Worm (Caenorhabditis elegans): ENCODE results near the gene unc-115.

The unc-115 gene

ce11 chrX:10168534-10168933, 21.8 kb downstream of the unc-115 start:
- TF ChIP-seq nhr-23 (tag; optimal IDR thresholded peaks at IDR 0.05) (peak; percentile 80), egl-5 (tag; optimal IDR thresholded peaks at IDR 0.05) (no peak), lsy-12 (tag; optimal IDR thresholded peaks at IDR 0.05) (peak; percentile 14), nhr-43 (tag; optimal IDR thresholded peaks at IDR 0.05; ENCODE audit: poor library complexity, severe bottlenecking) (no peak), mml-1 (tag; optimal IDR thresholded peaks at IDR 0.05) (no peak)

- TF ChIP-seq nhr-23 (tag; optimal IDR thresholded peaks at IDR 0.05) = peak; percentile 36
- TF ChIP-seq aly-2 (tag; optimal IDR thresholded peaks at IDR 0.05) = no peak
- no peak for TF ChIP-seq lin-15B (tag; optimal IDR thresholded peaks at IDR 0.05)
These were observed 23.9 kb downstream of the unc-115 start for ce11 chrX:10170598-10170997.

- no peak for TF ChIP-seq zag-1 (tag; optimal IDR thresholded peaks at IDR 0.05)
- TF ChIP-seq fos-1 (tag; optimal IDR thresholded peaks at IDR 0.05) = no peak
- TF ChIP-seq elt-3 (tag; optimal IDR thresholded peaks at IDR 0.05) = peak in 1 of 3 experiments; percentile 31
- TF ChIP-seq mdl-1 (tag; optimal IDR thresholded peaks at IDR 0.05) = no peak
- no peak for TF ChIP-seq aly-2 (tag; optimal IDR thresholded peaks at IDR 0.05)
- TF ChIP-seq nhr-28 (tag; optimal IDR thresholded peaks at IDR 0.05) = no peak
These were observed 25.4 kb downstream of the unc-115 start, which contains the start of gene C07A4.2 for ce11 chrX:10172004-10172584. TSS of gene C07A4.2 (plus strand) at chrX:10172198.

- TF ChIP-seq jun-1 (tag; optimal IDR thresholded peaks at IDR 0.05) (no peak), nhr-12 (tag; optimal IDR thresholded peaks at IDR 0.05) (no peak), egl-5 (tag; optimal IDR thresholded peaks at IDR 0.05) (no peak), ztf-4 (tag; optimal IDR thresholded peaks at IDR 0.05) (no peak), nhr-76 (tag; optimal IDR thresholded peaks at IDR 0.05) (no peak), ama-1 (optimal IDR thresholded peaks at IDR 0.05) (no peak), nhr-77 (tag; optimal IDR thresholded peaks at IDR 0.05) (no peak), unc-39 (tag; optimal IDR thresholded peaks at IDR 0.05) (no peak), hmg-11 (tag; optimal IDR thresholded peaks at IDR 0.05) (no peak), elt-3 (tag; optimal IDR thresholded peaks at IDR 0.05) (no peak), elt-2 (tag; optimal IDR thresholded peaks at IDR 0.05) (no peak), nhr-23 (tag; optimal IDR thresholded peaks at IDR 0.05) (no peak), egl-27 (tag; optimal IDR thresholded peaks at IDR 0.05) (no peak), fos-1 (tag; optimal IDR thresholded peaks at IDR 0.05) (no peak), lin-15B (tag; optimal IDR thresholded peaks at IDR 0.05) (no peak), daf-12 (tag; optimal IDR thresholded peaks at IDR 0.05) (no peak)
These were observed 28.0 kb downstream of the unc-115 start, which contains the start of gene C07A4.3 for ce11 chrX:10174683-10175082. TSS of gene C07A4.3 (plus strand) at chrX:10174983.

ce11 chrX:10176295-10176694, 29.6 kb downstream of the unc-115 start, which contains the start of gene ncs-4:
TSS of gene ncs-4 (plus strand) at chrX:10176521.
- TF ChIP-seq lin-39 (tag; optimal IDR thresholded peaks at IDR 0.05) = no peak
- TF ChIP-seq unc-39 (tag; optimal IDR thresholded peaks at IDR 0.05) = no peak
- TF ChIP-seq nhr-67 (tag; optimal IDR thresholded peaks at IDR 0.05) = no peak
- peak; percentile 11 for TF ChIP-seq egl-5 (tag; optimal IDR thresholded peaks at IDR 0.05)
- no peak for TF ChIP-seq nhr-76 (tag; optimal IDR thresholded peaks at IDR 0.05)

ce11 chrX:10182613-10183012, 35.9 kb downstream of the unc-115 start:
- no peak for TF ChIP-seq lin-15B (tag; optimal IDR thresholded peaks at IDR 0.05)
- no peak for TF ChIP-seq ZK546.5 (tag; optimal IDR thresholded peaks at IDR 0.05)
- no peak for TF ChIP-seq hmg-11 (tag; optimal IDR thresholded peaks at IDR 0.05)
- TF ChIP-seq nhr-43 (tag; optimal IDR thresholded peaks at IDR 0.05; ENCODE audit: poor library complexity, severe bottlenecking) = no peak
- TF ChIP-seq mdl-1 (tag; optimal IDR thresholded peaks at IDR 0.05) = no peak
- TF ChIP-seq daf-12 (tag; optimal IDR thresholded peaks at IDR 0.05) = no peak
- no peak for TF ChIP-seq unc-39 (tag; optimal IDR thresholded peaks at IDR 0.05)
- TF ChIP-seq mml-1 (tag; optimal IDR thresholded peaks at IDR 0.05) = no peak
- no peak for TF ChIP-seq eor-1 (tag; optimal IDR thresholded peaks at IDR 0.05)
- TF ChIP-seq nhr-67 (tag; optimal IDR thresholded peaks at IDR 0.05) = no peak
- TF ChIP-seq fos-1 (tag; optimal IDR thresholded peaks at IDR 0.05) = no peak
- TF ChIP-seq ceh-28 (tag; optimal IDR thresholded peaks at IDR 0.05) = no peak
- no peak for TF ChIP-seq lsy-12 (tag; optimal IDR thresholded peaks at IDR 0.05)
- TF ChIP-seq jun-1 (tag; optimal IDR thresholded peaks at IDR 0.05) = no peak
- TF ChIP-seq ceh-16 (tag; optimal IDR thresholded peaks at IDR 0.05) = no peak
- TF ChIP-seq nhr-28 (tag; optimal IDR thresholded peaks at IDR 0.05) = no peak
- no peak for TF ChIP-seq fkh-2 (tag; optimal IDR thresholded peaks at IDR 0.05)
- TF ChIP-seq lin-39 (tag; optimal IDR thresholded peaks at IDR 0.05) = no peak

Data from whole organism, L3 larva.